Worm (Caenorhabditis elegans) whole organism, late embryonic: ENCODE results near the gene D1005.10.

Source experiments
- C38D4.7 ChIP-seq: fragments of 200-800 bp; sonication (Bioruptor generic); optimal IDR thresholded peaks from 2 replicates; lab custom pipeline; 2018; ENCODE audit warnings: mild to moderate bottlenecking, missing genetic modification characterization, moderate library complexity, missing compliant biosample characterization
- T23F11.4 ChIP-seq: fragments of 200-800 bp; sonication (Bioruptor generic); optimal IDR thresholded peaks from 2 replicates; lab custom pipeline; 2018; ENCODE audit warnings: mild to moderate bottlenecking, missing genetic modification characterization, missing compliant biosample characterization
- ahr-1 ChIP-seq: sonication (generic microtip); optimal IDR thresholded peaks from 2 replicates; lab custom pipeline; 2016; ENCODE audit warnings: missing genetic modification characterization, missing compliant biosample characterization
- ceh-31 ChIP-seq: sonication (generic microtip); optimal IDR thresholded peaks from 2 replicates; lab custom pipeline; 2016; ENCODE audit warnings: missing genetic modification characterization, missing compliant biosample characterization
- nfya-1 ChIP-seq: sonication (generic microtip); optimal IDR thresholded peaks from 2 replicates; lab custom pipeline; 2017; ENCODE audit warnings: missing genetic modification characterization, mild to moderate bottlenecking, missing compliant biosample characterization, antibody characterized with exemption, moderate library complexity
- nhr-11 ChIP-seq: fragments of 150-350 bp; optimal IDR thresholded peaks from 2 replicates; lab custom pipeline; 2014; ENCODE audit warnings: missing biosample characterization, missing genetic modification characterization
- pha-4 ChIP-seq: fragments of 150-350 bp; optimal IDR thresholded peaks from 2 replicates; lab custom pipeline; 2018; ENCODE audit warnings: missing biosample characterization, missing genetic modification reagents, missing genetic modification characterization
- tbx-2 ChIP-seq: sonication (generic microtip); optimal IDR thresholded peaks from 2 replicates; lab custom pipeline; 2016; ENCODE audit warnings: missing genetic modification characterization, missing compliant biosample characterization

DNA sequence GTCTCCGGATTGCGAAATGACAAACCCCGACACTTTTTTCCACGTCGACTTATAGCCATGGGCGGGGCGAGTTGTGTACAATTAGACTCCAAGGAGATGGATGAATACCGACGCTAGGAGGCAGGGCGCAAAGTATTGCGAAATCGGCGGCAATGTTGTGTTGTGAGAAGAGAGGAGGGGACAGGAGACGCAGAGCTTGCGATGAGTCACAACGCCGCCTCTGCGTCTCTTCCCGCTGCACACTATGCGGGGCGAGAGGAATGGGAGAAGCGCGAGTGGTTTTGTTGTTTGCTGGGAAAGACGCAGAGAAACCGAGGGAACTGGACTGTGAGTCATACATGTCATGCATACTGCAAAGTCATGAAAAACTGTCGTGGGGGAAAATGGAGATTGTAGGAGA lies 31.6 kb downstream of the D1005.10 start:
- TF ChIP-seq C38D4.7: no peak
- peak; percentile 81 for TF ChIP-seq tbx-2
- no peak for TF ChIP-seq nhr-11 (tag; lab: Kevin White, UChicago)
- peak; percentile 34 for TF ChIP-seq T23F11.4 (GFP tag; lab: Kevin White, UChicago)
- no peak for TF ChIP-seq pha-4 (tag; lab: Kevin White, UChicago)
- TF ChIP-seq ceh-31 (tag; lab: Kevin White, UChicago): peak; percentile 83
- TF ChIP-seq nfya-1 (tag; lab: Kevin White, UChicago): peak; percentile 82
- no peak for TF ChIP-seq ahr-1 (tag; lab: Kevin White, UChicago)
